Worm (Caenorhabditis elegans) whole organism, L4 larva: ENCODE measurements around the gene M04B2.2.

ENCODE experiments used
- ceh-82 ChIP-seq: sonication (generic microtip); optimal IDR thresholded peaks from 2 replicates; lab custom pipeline; 2017; ENCODE audit warnings: missing biosample characterization, missing genetic modification characterization
- nhr-237 ChIP-seq: sonication (generic microtip); optimal IDR thresholded peaks from 2 replicates; lab custom pipeline; 2017; ENCODE audit warnings: missing biosample characterization, missing genetic modification characterization

DNA sequence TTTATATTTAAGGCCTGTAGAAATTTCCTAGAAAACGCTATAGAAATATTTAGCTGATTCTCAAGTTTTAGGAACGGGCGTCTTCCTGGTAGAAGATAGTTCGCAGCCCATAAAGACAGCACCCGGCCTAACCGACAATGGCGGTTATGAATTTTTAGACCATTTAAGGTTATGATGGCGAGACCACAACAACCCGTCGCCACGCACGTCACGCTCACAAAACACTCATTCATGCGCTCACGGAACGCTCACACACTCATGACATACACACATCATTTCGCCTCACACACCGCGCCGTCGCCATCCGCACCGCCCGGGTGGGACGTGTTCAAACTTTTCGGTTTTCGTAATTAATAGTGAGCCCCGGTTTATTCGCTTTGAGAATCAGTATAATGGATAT is 4.2 kb upstream of the M04B2.2 start:
- TF ChIP-seq nhr-237, result no peak
- no peak for TF ChIP-seq ceh-82 (tag; lab: Kevin White, UChicago)
